Fruit fly (Drosophila melanogaster) whole organism, embryonic: ENCODE data around the gene Gyc88E.

ENCODE experiments used
- CG10321 ChIP-seq: fragments of 200-800 bp; sonication (Bioruptor generic); IDR thresholded peaks from 2 replicates; pipeline ENCODE4 v1.3.6; 2022; ENCODE audit warnings: missing biosample characterization, missing genetic modification characterization
- CG12299 ChIP-seq: fragments of 200-800 bp; sonication (Bioruptor generic); optimal IDR thresholded peaks from 2 replicates; lab custom pipeline; 2018; ENCODE audit warnings: missing biosample characterization, mild to moderate bottlenecking, missing genetic modification characterization
- CG12942 ChIP-seq: fragments of 200-800 bp; sonication (Bioruptor generic); optimal IDR thresholded peaks from 3 replicates; lab custom pipeline; 2016; ENCODE audit warnings: missing biosample characterization, missing genetic modification characterization
- CG13296 ChIP-seq: fragments of 200-800 bp; sonication (Bioruptor generic); optimal IDR thresholded peaks from 3 replicates; lab custom pipeline; 2018; ENCODE audit warnings: missing biosample characterization, mild to moderate bottlenecking, missing genetic modification characterization
- CG14441 ChIP-seq: fragments of 200-800 bp; sonication (Bioruptor generic); IDR thresholded peaks from 2 replicates; pipeline ENCODE4 v1.3.6; 2022; ENCODE audit warnings: missing biosample characterization, missing genetic modification characterization
- CG17328 ChIP-seq: fragments of 200-800 bp; sonication (Bioruptor generic); IDR thresholded peaks from 2 replicates; pipeline ENCODE4 v1.3.6; 2022; ENCODE audit warnings: missing biosample characterization, missing genetic modification characterization
- CG17359 ChIP-seq: fragments of 200-800 bp; sonication (Bioruptor generic); optimal IDR thresholded peaks from 3 replicates; lab custom pipeline; 2018; ENCODE audit warnings: missing biosample characterization, mild to moderate bottlenecking, missing genetic modification characterization, moderate library complexity
- CG2678 ChIP-seq: fragments of 200-800 bp; sonication (Bioruptor generic); optimal IDR thresholded peaks from 3 replicates; lab custom pipeline; 2019; ENCODE audit warnings: missing biosample characterization, mild to moderate bottlenecking, missing genetic modification characterization, moderate library complexity
- CG3065 ChIP-seq: fragments of 200-800 bp; sonication (Bioruptor generic); optimal IDR thresholded peaks from 2 replicates; lab custom pipeline; 2016; ENCODE audit warnings: missing biosample characterization, missing genetic modification characterization
- CG32532 ChIP-seq: fragments of 200-800 bp; sonication (Bioruptor generic); IDR thresholded peaks from 2 replicates; pipeline ENCODE4 v1.3.6; 2022; ENCODE audit warnings: missing biosample characterization, missing genetic modification characterization
- CG33557 ChIP-seq: fragments of 200-800 bp; sonication (Bioruptor generic); optimal IDR thresholded peaks from 2 replicates; lab custom pipeline; 2019; ENCODE audit warnings: missing biosample characterization, mild to moderate bottlenecking, missing genetic modification characterization, moderate library complexity
- CG34376 ChIP-seq: fragments of 200-800 bp; sonication (Bioruptor generic); optimal IDR thresholded peaks from 2 replicates; lab custom pipeline; 2018; ENCODE audit warnings: missing biosample characterization, mild to moderate bottlenecking, missing genetic modification characterization
- CG3838 ChIP-seq: fragments of 200-800 bp; sonication (Bioruptor generic); optimal IDR thresholded peaks from 3 replicates; lab custom pipeline; 2016; ENCODE audit warnings: missing biosample characterization, missing genetic modification characterization
- CG6765 ChIP-seq: fragments of 200-800 bp; sonication (Bioruptor generic); optimal IDR thresholded peaks from 3 replicates; lab custom pipeline; 2017; ENCODE audit warnings: missing biosample characterization, mild to moderate bottlenecking, missing genetic modification characterization
- CG6813 ChIP-seq: fragments of 200-800 bp; sonication (Bioruptor generic); optimal IDR thresholded peaks from 2 replicates; lab custom pipeline; 2017; ENCODE audit warnings: missing biosample characterization, missing genetic modification characterization, mild to moderate bottlenecking, moderate library complexity, missing genetic modification reagents
- CG8388 ChIP-seq: fragments of 200-800 bp; sonication (Bioruptor generic); optimal IDR thresholded peaks from 2 replicates; lab custom pipeline; 2019; ENCODE audit warnings: missing biosample characterization, mild to moderate bottlenecking, missing genetic modification characterization, moderate library complexity
- CG9727 ChIP-seq: fragments of 200-800 bp; sonication (Bioruptor generic); optimal IDR thresholded peaks from 3 replicates; lab custom pipeline; 2017; ENCODE audit warnings: missing biosample characterization, mild to moderate bottlenecking, missing genetic modification characterization
- Camta ChIP-seq: fragments of 200-800 bp; sonication (Bioruptor generic); optimal IDR thresholded peaks from 2 replicates; lab custom pipeline; 2016; ENCODE audit warnings: missing biosample characterization, missing genetic modification characterization
- Dad ChIP-seq: fragments of 200-800 bp; sonication (Bioruptor generic); optimal IDR thresholded peaks from 3 replicates; lab custom pipeline; 2016; ENCODE audit warnings: missing biosample characterization, missing genetic modification characterization
- Dfd ChIP-seq, 2 experiments: fragments of >200 bp; optimal IDR thresholded peaks; 2 replicates each; lab custom pipeline; 2017; ENCODE audit warnings: missing biosample characterization in 2 of 2, missing genetic modification characterization in 2 of 2
- Dip3 ChIP-seq: fragments of 200-800 bp; sonication (Bioruptor generic); optimal IDR thresholded peaks from 3 replicates; lab custom pipeline; 2016; ENCODE audit warnings: missing biosample characterization, missing genetic modification characterization
- HHEX ChIP-seq: fragments of 200-800 bp; sonication (Bioruptor generic); optimal IDR thresholded peaks from 3 replicates; lab custom pipeline; 2017; ENCODE audit warnings: missing biosample characterization, mild to moderate bottlenecking, missing genetic modification characterization, missing genetic modification reagents
- HLH3B ChIP-seq: fragments of 200-800 bp; sonication (Bioruptor generic); IDR thresholded peaks from 2 replicates; pipeline ENCODE4 v1.3.6; 2022; ENCODE audit warnings: missing biosample characterization, missing genetic modification characterization
- Hr3 ChIP-seq: fragments of 200-800 bp; sonication (Bioruptor generic); optimal IDR thresholded peaks from 3 replicates; lab custom pipeline; 2016; ENCODE audit warnings: missing biosample characterization, missing genetic modification characterization
- MBD-R2 ChIP-seq: fragments of 200-800 bp; sonication (Bioruptor generic); IDR thresholded peaks from 2 replicates; pipeline ENCODE4 v1.3.6; 2022; ENCODE audit warnings: missing biosample characterization, missing genetic modification characterization
- Myb ChIP-seq: fragments of 200-800 bp; sonication (Bioruptor generic); optimal IDR thresholded peaks from 2 replicates; lab custom pipeline; 2016; ENCODE audit warnings: missing biosample characterization, missing genetic modification characterization
- Oli ChIP-seq: fragments of 200-800 bp; sonication (Bioruptor generic); optimal IDR thresholded peaks from 2 replicates; lab custom pipeline; 2018; ENCODE audit warnings: missing biosample characterization, mild to moderate bottlenecking, missing genetic modification characterization, moderate library complexity
- Poxn ChIP-seq: fragments of 200-800 bp; sonication (Bioruptor generic); IDR thresholded peaks from 2 replicates; pipeline ENCODE4 v1.3.6; 2022; ENCODE audit warnings: missing biosample characterization, missing genetic modification characterization
- Six4 ChIP-seq: fragments of 200-800 bp; sonication (Bioruptor generic); optimal IDR thresholded peaks from 2 replicates; lab custom pipeline; 2016; ENCODE audit warnings: missing biosample characterization, missing genetic modification characterization
- ab ChIP-seq: fragments of 200-800 bp; sonication (Bioruptor generic); optimal IDR thresholded peaks from 2 replicates; lab custom pipeline; 2016; ENCODE audit warnings: missing biosample characterization, missing genetic modification characterization
- amos ChIP-seq: fragments of 200-800 bp; sonication (Bioruptor generic); IDR thresholded peaks from 2 replicates; pipeline ENCODE4 v1.3.6; 2022; ENCODE audit warnings: missing biosample characterization, missing genetic modification characterization; ENCODE audit not compliant: partially characterized antibody
- ap ChIP-seq: fragments of 200-800 bp; sonication (Bioruptor generic); IDR thresholded peaks from 2 replicates; pipeline ENCODE4 v1.3.6; 2022; ENCODE audit warnings: missing biosample characterization, missing genetic modification characterization
- ara ChIP-seq: fragments of 200-800 bp; sonication (Bioruptor generic); IDR thresholded peaks from 2 replicates; pipeline ENCODE4 v1.3.6; 2022; ENCODE audit warnings: missing biosample characterization, missing genetic modification characterization
- bowl ChIP-seq: fragments of 200-800 bp; sonication (Bioruptor generic); IDR thresholded peaks from 2 replicates; pipeline ENCODE4 v1.3.6; 2022; ENCODE audit warnings: missing biosample characterization, missing genetic modification characterization
- chif ChIP-seq, 2 experiments: fragments of 200-800 bp; sonication (Bioruptor generic); optimal IDR thresholded peaks; 3 replicates each; lab custom pipeline; 2016; ENCODE audit warnings: missing biosample characterization in 2 of 2, missing genetic modification characterization in 2 of 2
- dmrt11E ChIP-seq: fragments of 200-800 bp; sonication (Bioruptor generic); optimal IDR thresholded peaks from 3 replicates; lab custom pipeline; 2018; ENCODE audit warnings: missing biosample characterization, mild to moderate bottlenecking, missing genetic modification characterization, moderate library complexity
- fd102C ChIP-seq: fragments of 200-800 bp; sonication (Bioruptor generic); optimal IDR thresholded peaks from 2 replicates; lab custom pipeline; 2018; ENCODE audit warnings: missing biosample characterization, mild to moderate bottlenecking, missing genetic modification characterization, moderate library complexity
- ftz-f1 ChIP-seq: fragments of 200-800 bp; sonication (Bioruptor generic); optimal IDR thresholded peaks from 2 replicates; lab custom pipeline; 2016; ENCODE audit warnings: missing biosample characterization, missing genetic modification characterization
- grau ChIP-seq: fragments of 200-800 bp; optimal IDR thresholded peaks from 3 replicates; lab custom pipeline; 2019; ENCODE audit warnings: missing biosample characterization, mild to moderate bottlenecking, missing genetic modification characterization, moderate library complexity
- gt ChIP-seq: fragments of 200-800 bp; sonication (Bioruptor generic); IDR thresholded peaks from 2 replicates; pipeline ENCODE4 v1.3.6; 2022; ENCODE audit warnings: missing biosample characterization, missing genetic modification characterization
- hth ChIP-seq: fragments of >200 bp; optimal IDR thresholded peaks from 2 replicates; lab custom pipeline; 2017; ENCODE audit warnings: inconsistent platforms
- kay ChIP-seq: fragments of 200-800 bp; sonication (Bioruptor generic); optimal IDR thresholded peaks from 2 replicates; lab custom pipeline; 2016; ENCODE audit warnings: missing biosample characterization, missing genetic modification characterization
- knrl ChIP-seq: fragments of 200-800 bp; sonication (Bioruptor generic); IDR thresholded peaks from 3 replicates; pipeline ENCODE4 v1.3.6; 2022; ENCODE audit warnings: missing biosample characterization, missing genetic modification characterization; ENCODE audit not compliant: partially characterized antibody
- luna ChIP-seq: fragments of 200-800 bp; sonication (Bioruptor generic); optimal IDR thresholded peaks from 2 replicates; lab custom pipeline; 2016; ENCODE audit warnings: missing biosample characterization, missing genetic modification characterization
- mld ChIP-seq: fragments of 200-800 bp; sonication (Bioruptor generic); IDR thresholded peaks from 3 replicates; pipeline ENCODE4 v1.3.6; 2022; ENCODE audit warnings: missing biosample characterization, missing genetic modification characterization; ENCODE audit not compliant: partially characterized antibody
- oc ChIP-seq: fragments of 200-800 bp; sonication (Bioruptor generic); optimal IDR thresholded peaks from 2 replicates; lab custom pipeline; 2018; ENCODE audit warnings: missing biosample characterization, mild to moderate bottlenecking, missing genetic modification characterization, moderate library complexity
- otp ChIP-seq: fragments of 200-800 bp; sonication (Bioruptor generic); IDR thresholded peaks from 3 replicates; pipeline ENCODE4, ENCODE4 v1.3.6; 2022; ENCODE audit warnings: missing biosample characterization, missing genetic modification characterization
- slbo ChIP-seq: fragments of 200-800 bp; sonication (Bioruptor generic); IDR thresholded peaks from 2 replicates; pipeline ENCODE4 v1.3.6; 2022; ENCODE audit warnings: missing biosample characterization, missing genetic modification characterization
- tin ChIP-seq: fragments of 200-800 bp; sonication (Bioruptor generic); optimal IDR thresholded peaks from 3 replicates; lab custom pipeline; 2016; ENCODE audit warnings: missing biosample characterization, missing genetic modification characterization
- tna ChIP-seq: fragments of 200-800 bp; sonication (Bioruptor generic); IDR thresholded peaks from 2 replicates; pipeline ENCODE4 v1.3.6; 2022; ENCODE audit warnings: missing biosample characterization, missing genetic modification characterization; ENCODE audit not compliant: partially characterized antibody

Gyc88E gene

DNA sequence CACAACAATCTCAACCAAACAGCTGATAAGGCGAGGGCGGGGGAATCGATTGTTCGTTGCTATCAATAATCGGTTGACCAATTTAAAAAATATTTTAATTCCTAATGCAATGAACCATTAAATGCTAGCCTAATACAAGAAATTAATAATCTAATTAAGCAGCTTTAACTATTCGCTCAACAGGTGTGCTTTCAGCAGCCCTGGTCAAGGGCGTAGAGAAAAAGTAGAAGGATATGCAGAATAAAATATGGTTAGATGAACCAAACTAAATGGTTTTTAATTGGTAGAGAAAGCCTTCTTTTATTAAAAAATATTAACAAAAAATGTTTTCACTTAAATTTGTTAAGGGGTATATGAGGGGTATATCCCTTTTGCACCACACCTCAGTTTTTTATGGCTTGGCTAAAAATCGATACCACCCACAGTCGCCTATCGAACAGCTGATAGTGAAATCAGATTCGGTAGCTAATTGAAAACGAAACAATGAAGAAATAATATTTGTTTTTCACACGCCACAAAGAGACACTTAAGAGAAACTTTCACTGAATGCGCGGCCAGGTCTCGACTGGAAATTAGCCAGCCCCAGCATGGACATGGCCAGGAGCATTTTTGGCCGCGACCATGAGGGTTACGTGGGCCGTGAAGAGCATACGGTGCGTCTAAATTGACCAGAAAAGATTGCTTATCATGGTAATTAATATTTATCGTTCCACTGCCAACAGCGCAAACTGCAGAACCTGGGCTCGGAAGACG is 68.8 kb downstream of the Gyc88E start, which contains the start of the genes SIDL and CG12241 (continued):
- peak; percentile 40 for TF ChIP-seq CG12942 (GFP tag; lab: Kevin White, UChicago)
- no peak for TF ChIP-seq mld (GFP tag; lab: Robert Waterston, UW)
- peak; percentile 79 for TF ChIP-seq CG13296
- TF ChIP-seq ab (GFP tag; lab: Kevin White, UChicago) = no peak
- TF ChIP-seq CG2678 (tag; lab: Kevin White, UChicago) = peak; percentile 92
- TF ChIP-seq CG33557 (GFP tag; lab: Kevin White, UChicago) = peak; percentile 4
- TF ChIP-seq knrl (GFP tag; lab: Robert Waterston, UW) = peak; percentile 16; the same call in 1 of the 3 replicates
- TF ChIP-seq bowl (GFP tag; lab: Robert Waterston, UW) = no peak; the same call in 1 of the 2 replicates
- peak; percentile 97 for TF ChIP-seq CG32532 (GFP tag; lab: Robert Waterston, UW)
- peak; percentile 90 for TF ChIP-seq CG9727 (GFP tag; lab: Kevin White, UChicago)
- TF ChIP-seq luna (GFP tag; lab: Kevin White, UChicago) = peak; percentile 75
- peak; percentile 90 for TF ChIP-seq ara (GFP tag; lab: Robert Waterston, UW)
- TF ChIP-seq kay (GFP tag; lab: Kevin White, UChicago) = peak; percentile 69
- TF ChIP-seq Dad (GFP tag; lab: Kevin White, UChicago) = peak; percentile 78
- no peak for TF ChIP-seq hth
- TF ChIP-seq ftz-f1 (GFP tag; lab: Kevin White, UChicago) = peak; percentile 60
- peak; percentile 84 for TF ChIP-seq Camta (GFP tag; lab: Kevin White, UChicago)
- peak; percentile 76 for TF ChIP-seq gt
- no peak for TF ChIP-seq CG6813 (GFP tag; lab: Kevin White, UChicago)
- peak; percentile 12 for TF ChIP-seq dmrt11E
- peak; percentile 67 for TF ChIP-seq slbo (GFP tag; lab: Robert Waterston, UW)
- no peak for TF ChIP-seq oc (tag; lab: Kevin White, UChicago)
- peak; percentile 71 for TF ChIP-seq CG34376 (GFP tag; lab: Kevin White, UChicago)
- no peak for TF ChIP-seq amos
- TF ChIP-seq chif (GFP tag; optimal IDR thresholded peaks at IDR 0.05; lab: Kevin White, UChicago) = peak; percentile 16 to 70
- peak; percentile 83 for TF ChIP-seq HHEX (GFP tag; lab: Kevin White, UChicago)
- no peak for TF ChIP-seq CG10321 (GFP tag; lab: Robert Waterston, UW)
- TF ChIP-seq otp (GFP tag; lab: Robert Waterston, UW) = no peak
- TF ChIP-seq CG6765 (GFP tag; lab: Kevin White, UChicago) = peak; percentile 68
- TF ChIP-seq MBD-R2 (GFP tag; lab: Robert Waterston, UW) = peak; percentile 92
- TF ChIP-seq CG12299 (tag; lab: Kevin White, UChicago) = peak; percentile 48
- peak; percentile 33 for TF ChIP-seq Oli (tag; lab: Kevin White, UChicago)
- no peak for TF ChIP-seq tna (GFP tag; lab: Robert Waterston, UW)
- TF ChIP-seq Poxn (GFP tag; lab: Robert Waterston, UW) = no peak; the same call in 1 of the 2 replicates
- TF ChIP-seq CG17359 (tag; lab: Kevin White, UChicago) = peak; percentile 83
- peak; percentile 49 for TF ChIP-seq Myb (GFP tag; lab: Kevin White, UChicago)
- peak; percentile 67 for TF ChIP-seq CG3065 (GFP tag; lab: Kevin White, UChicago)
- peak; percentile 96 for TF ChIP-seq CG14441
- TF ChIP-seq CG17328 (GFP tag; lab: Robert Waterston, UW) = no peak
- peak; percentile 64 for TF ChIP-seq CG8388 (GFP tag; lab: Kevin White, UChicago)
- TF ChIP-seq Dip3 (GFP tag; lab: Kevin White, UChicago) = peak; percentile 74
- no peak for TF ChIP-seq ap (GFP tag; lab: Robert Waterston, UW)
- TF ChIP-seq HLH3B = peak; percentile 92
- peak; percentile 65 for TF ChIP-seq Six4 (GFP tag; lab: Kevin White, UChicago)
- TF ChIP-seq grau (tag; lab: Kevin White, UChicago) = peak; percentile 57
- no peak for TF ChIP-seq fd102C
- peak; percentile 72 for TF ChIP-seq tin (GFP tag; lab: Kevin White, UChicago)
- TF ChIP-seq Hr3 (GFP tag; lab: Kevin White, UChicago) = peak; percentile 70
- peak; percentile 68 for TF ChIP-seq CG3838 (GFP tag; lab: Kevin White, UChicago)
- TF ChIP-seq Dfd (GFP tag; optimal IDR thresholded peaks at IDR 0.05; lab: Kevin White, UChicago) = no peak
